Worm (Caenorhabditis elegans) whole organism, L4 larva: Measurements from ENCODE around the gene K08D10.11.
"Not testable (repeated sequence)": the region's sequence is repeated elsewhere in the genome, so short reads cannot be mapped to it uniquely, and the experiment has no call there.

ENCODE experiments used
- nhr-237 ChIP-seq: sonication (generic microtip); optimal IDR thresholded peaks from 2 replicates; lab custom pipeline; 2017; ENCODE audit warnings: missing biosample characterization, missing genetic modification characterization
- pqm-1 ChIP-seq: sonication (generic microtip); optimal IDR thresholded peaks from 2 replicates; lab custom pipeline; 2017; ENCODE audit warnings: missing biosample characterization, missing genetic modification characterization
- unc-130 ChIP-seq: sonication (generic microtip); optimal IDR thresholded peaks from 2 replicates; lab custom pipeline; 2016; ENCODE audit warnings: missing genetic modification reagents, missing genetic modification characterization, missing compliant biosample characterization

DNA sequence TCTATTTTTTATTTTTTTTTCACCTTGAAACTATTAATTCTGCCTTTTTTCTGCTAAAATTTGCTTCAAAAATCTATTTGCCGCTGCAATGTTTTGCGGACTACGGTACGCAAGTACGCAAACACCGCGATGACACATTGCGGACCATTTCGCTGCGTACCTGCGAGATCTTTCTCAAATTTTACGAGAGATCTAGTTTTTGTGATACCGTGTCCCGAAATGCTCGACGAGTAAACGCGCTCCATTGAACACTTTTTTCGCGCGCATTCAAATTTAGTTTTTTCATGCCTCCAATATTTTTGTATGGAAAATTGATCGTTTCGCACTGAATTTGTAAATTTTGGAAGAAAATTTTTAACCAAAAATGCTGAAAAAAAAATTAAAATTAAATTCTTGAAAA is 1.2 kb downstream of the K08D10.11 start:
- not testable (repeated sequence) for TF ChIP-seq unc-130 (GFP tag; lab: Kevin White, UChicago); pqm-1 (tag; lab: Kevin White, UChicago); nhr-237 (tag; lab: Kevin White, UChicago)
